Worm (Caenorhabditis elegans): ENCODE data around the gene dhs-9.

DNA sequence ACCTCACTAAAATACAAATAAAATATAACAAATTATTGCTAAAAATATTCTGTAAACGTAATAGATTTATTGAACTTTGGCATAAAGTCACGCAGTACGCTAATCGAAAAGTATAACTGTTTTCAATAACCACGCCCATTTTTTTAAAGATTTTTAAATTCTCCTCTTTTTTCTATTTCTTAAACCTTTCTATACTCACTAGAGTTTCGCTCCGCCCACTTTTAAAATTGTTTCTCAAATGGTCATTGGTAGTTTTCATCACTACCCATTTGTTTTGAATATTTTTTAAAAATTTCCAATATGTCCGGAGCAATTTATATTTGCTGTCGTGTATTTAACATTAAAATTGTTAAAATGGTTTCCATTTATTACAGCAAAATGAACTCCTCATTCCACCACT lies 5.9 kb downstream of the dhs-9 start, which contains the start of gene Y32H12A.1:
- TF ChIP-seq ztf-6 (GFP tag; IDR thresholded peaks at IDR 0.05) (no peak), pbrm-1 (GFP tag; IDR thresholded peaks at IDR 0.05) (no peak), ama-1 (optimal IDR thresholded peaks at IDR 0.05) (no peak), ama-1 (GFP tag; optimal IDR thresholded peaks at IDR 0.05) (no peak)
